Fruit fly (Drosophila melanogaster) whole organism, embryonic: ENCODE data around the gene Cyp4d14.

Experiments
- CG10209 ChIP-seq: fragments of 200-800 bp; sonication (Bioruptor generic); optimal IDR thresholded peaks from 3 replicates; lab custom pipeline; 2017; ENCODE audit warnings: missing biosample characterization, mild to moderate bottlenecking, missing genetic modification characterization, missing genetic modification reagents
- CG10979 ChIP-seq: fragments of 200-800 bp; sonication (Bioruptor generic); optimal IDR thresholded peaks from 2 replicates; lab custom pipeline; 2018; ENCODE audit warnings: missing biosample characterization, mild to moderate bottlenecking, missing genetic modification characterization, moderate library complexity
- CG11456 ChIP-seq: fragments of 200-800 bp; sonication (Bioruptor generic); IDR thresholded peaks from 3 replicates; pipeline ENCODE4 v1.3.6; 2022; ENCODE audit warnings: missing biosample characterization, missing genetic modification characterization
- CG13287 ChIP-seq: fragments of 200-800 bp; sonication (Bioruptor generic); IDR thresholded peaks from 2 replicates; pipeline ENCODE4 v1.3.6; 2022; ENCODE audit warnings: missing biosample characterization, missing genetic modification characterization; ENCODE audit not compliant: partially characterized antibody
- CG14441 ChIP-seq: fragments of 200-800 bp; sonication (Bioruptor generic); IDR thresholded peaks from 2 replicates; pipeline ENCODE4 v1.3.6; 2022; ENCODE audit warnings: missing biosample characterization, missing genetic modification characterization
- CG15269 ChIP-seq: fragments of 200-800 bp; sonication (Bioruptor generic); optimal IDR thresholded peaks from 2 replicates; lab custom pipeline; 2018; ENCODE audit warnings: missing biosample characterization, mild to moderate bottlenecking, missing genetic modification characterization, moderate library complexity
- CG18476 ChIP-seq: fragments of 200-800 bp; sonication (Bioruptor generic); optimal IDR thresholded peaks from 2 replicates; lab custom pipeline; 2016; ENCODE audit warnings: missing biosample characterization, mild to moderate bottlenecking, missing genetic modification characterization
- CG2116 ChIP-seq: fragments of 200-800 bp; sonication (Bioruptor generic); optimal IDR thresholded peaks from 3 replicates; lab custom pipeline; 2018; ENCODE audit warnings: missing biosample characterization, mild to moderate bottlenecking, missing genetic modification characterization
- CG2875 ChIP-seq: fragments of 200-800 bp; sonication (Bioruptor generic); optimal IDR thresholded peaks from 2 replicates; lab custom pipeline; 2017; ENCODE audit warnings: missing biosample characterization, mild to moderate bottlenecking, missing genetic modification characterization, missing genetic modification reagents
- CG32772 ChIP-seq: fragments of 200-800 bp; sonication (Bioruptor generic); IDR thresholded peaks from 2 replicates; pipeline ENCODE4 v1.3.6; 2022; ENCODE audit warnings: missing biosample characterization, missing genetic modification characterization
- CG34224 ChIP-seq: fragments of 200-800 bp; sonication (Bioruptor generic); IDR thresholded peaks from 3 replicates; pipeline ENCODE4 v1.3.6; 2022; ENCODE audit warnings: missing biosample characterization, missing genetic modification characterization; ENCODE audit not compliant: partially characterized antibody
- CG4282 ChIP-seq: fragments of 200-800 bp; sonication (Bioruptor generic); optimal IDR thresholded peaks from 2 replicates; lab custom pipeline; 2016; ENCODE audit warnings: missing biosample characterization, missing genetic modification characterization
- CG5245 ChIP-seq: fragments of 200-800 bp; sonication (Bioruptor generic); optimal IDR thresholded peaks from 3 replicates; lab custom pipeline; 2016; ENCODE audit warnings: missing biosample characterization, missing genetic modification characterization
- CG8388 ChIP-seq: fragments of 200-800 bp; sonication (Bioruptor generic); optimal IDR thresholded peaks from 2 replicates; lab custom pipeline; 2019; ENCODE audit warnings: missing biosample characterization, mild to moderate bottlenecking, missing genetic modification characterization, moderate library complexity
- CG8765 ChIP-seq: fragments of 200-800 bp; sonication (Bioruptor generic); IDR thresholded peaks from 2 replicates; pipeline ENCODE4 v1.3.6; 2022; ENCODE audit warnings: missing biosample characterization, missing genetic modification characterization
- CG9437 ChIP-seq: fragments of 200-800 bp; sonication (Bioruptor generic); optimal IDR thresholded peaks from 2 replicates; lab custom pipeline; 2018; ENCODE audit warnings: missing biosample characterization, mild to moderate bottlenecking, missing genetic modification characterization
- Dad ChIP-seq: fragments of 200-800 bp; sonication (Bioruptor generic); optimal IDR thresholded peaks from 3 replicates; lab custom pipeline; 2016; ENCODE audit warnings: missing biosample characterization, missing genetic modification characterization
- Dbx ChIP-seq: fragments of 200-800 bp; sonication (Bioruptor generic); IDR thresholded peaks from 3 replicates; pipeline ENCODE4 v1.3.6; 2022; ENCODE audit warnings: missing biosample characterization, missing genetic modification characterization
- Dfd ChIP-seq, 2 experiments: fragments of >200 bp; optimal IDR thresholded peaks; 2 replicates each; lab custom pipeline; 2017; ENCODE audit warnings: missing biosample characterization in 2 of 2, missing genetic modification characterization in 2 of 2
- GATAe ChIP-seq: fragments of 200-800 bp; sonication (Bioruptor generic); conservative IDR thresholded peaks from 2 replicates; pipeline ENCODE4 v1.3.6; 2022; ENCODE audit warnings: missing biosample characterization, missing genetic modification characterization
- Gsc ChIP-seq: fragments of 200-800 bp; sonication (Bioruptor generic); IDR thresholded peaks from 2 replicates; pipeline ENCODE4 v1.3.6; 2022; ENCODE audit warnings: missing biosample characterization, missing genetic modification characterization
- HLH3B ChIP-seq: fragments of 200-800 bp; sonication (Bioruptor generic); IDR thresholded peaks from 2 replicates; pipeline ENCODE4 v1.3.6; 2022; ENCODE audit warnings: missing biosample characterization, missing genetic modification characterization
- HLHmδ ChIP-seq: fragments of 200-800 bp; sonication (Bioruptor generic); optimal IDR thresholded peaks from 2 replicates; lab custom pipeline; 2018; ENCODE audit warnings: missing biosample characterization, mild to moderate bottlenecking, missing genetic modification characterization, moderate library complexity
- Med ChIP-seq: fragments of 200-800 bp; sonication (Bioruptor generic); peaks from one replicate; lab custom pipeline; 2016; ENCODE audit warnings: missing biosample characterization, missing genetic modification characterization, mild to moderate bottlenecking, inconsistent platforms, moderate library complexity
- Myb ChIP-seq: fragments of 200-800 bp; sonication (Bioruptor generic); optimal IDR thresholded peaks from 2 replicates; lab custom pipeline; 2016; ENCODE audit warnings: missing biosample characterization, missing genetic modification characterization
- Rfx ChIP-seq: fragments of 200-800 bp; sonication (Bioruptor generic); IDR thresholded peaks from 2 replicates; pipeline ENCODE4 v1.3.6; 2022; ENCODE audit warnings: missing biosample characterization, missing genetic modification characterization
- Six4 ChIP-seq: fragments of 200-800 bp; sonication (Bioruptor generic); optimal IDR thresholded peaks from 2 replicates; lab custom pipeline; 2016; ENCODE audit warnings: missing biosample characterization, missing genetic modification characterization
- Sox100B ChIP-seq: fragments of 200-800 bp; sonication (Bioruptor generic); optimal IDR thresholded peaks from 3 replicates; lab custom pipeline; 2018; ENCODE audit warnings: missing biosample characterization, mild to moderate bottlenecking, missing genetic modification characterization
- amos ChIP-seq: fragments of 200-800 bp; sonication (Bioruptor generic); IDR thresholded peaks from 2 replicates; pipeline ENCODE4 v1.3.6; 2022; ENCODE audit warnings: missing biosample characterization, missing genetic modification characterization; ENCODE audit not compliant: partially characterized antibody
- ap ChIP-seq: fragments of 200-800 bp; sonication (Bioruptor generic); IDR thresholded peaks from 2 replicates; pipeline ENCODE4 v1.3.6; 2022; ENCODE audit warnings: missing biosample characterization, missing genetic modification characterization
- az2 ChIP-seq: fragments of 200-800 bp; sonication (Bioruptor generic); optimal IDR thresholded peaks from 3 replicates; lab custom pipeline; 2016; ENCODE audit warnings: missing biosample characterization, missing genetic modification characterization
- ci ChIP-seq: fragments of 200-800 bp; sonication (Bioruptor generic); IDR thresholded peaks from 3 replicates; pipeline ENCODE4 v1.3.6; 2022; ENCODE audit warnings: missing biosample characterization, missing genetic modification characterization
- crol ChIP-seq: fragments of 200-800 bp; sonication (Bioruptor generic); IDR thresholded peaks from 2 replicates; pipeline ENCODE4 v1.3.6; 2022; ENCODE audit warnings: missing biosample characterization, missing genetic modification characterization
- hkb ChIP-seq, 2 experiments: fragments of 200-800 bp in 1 of 2; fragments of >200 bp in 1 of 2; sonication (Bioruptor generic) in 1 of 2; IDR thresholded peaks in 1 of 2; optimal IDR thresholded peaks in 1 of 2; 2 replicates each; pipeline versions ENCODE4 v1.3.6 to Lab custom; 2017 to 2022; ENCODE audit warnings: missing biosample characterization in 1 of 2, missing genetic modification characterization in 1 of 2
- lilli ChIP-seq: fragments of 200-800 bp; sonication (Bioruptor generic); optimal IDR thresholded peaks from 3 replicates; lab custom pipeline; 2016; ENCODE audit warnings: missing biosample characterization, missing genetic modification characterization
- nerfin-2 ChIP-seq: fragments of 200-800 bp; sonication (Bioruptor generic); IDR thresholded peaks from 2 replicates; pipeline ENCODE4 v1.3.6; 2022; ENCODE audit warnings: missing biosample characterization, missing genetic modification characterization; ENCODE audit not compliant: partially characterized antibody
- org-1 ChIP-seq: fragments of 200-800 bp; sonication (Bioruptor generic); optimal IDR thresholded peaks from 2 replicates; lab custom pipeline; 2017; ENCODE audit warnings: missing biosample characterization, missing genetic modification characterization
- otp ChIP-seq: fragments of 200-800 bp; sonication (Bioruptor generic); IDR thresholded peaks from 3 replicates; pipeline ENCODE4, ENCODE4 v1.3.6; 2022; ENCODE audit warnings: missing biosample characterization, missing genetic modification characterization
- pfk ChIP-seq: fragments of 200-800 bp; sonication (Bioruptor generic); optimal IDR thresholded peaks from 2 replicates; lab custom pipeline; 2018; ENCODE audit warnings: missing biosample characterization, mild to moderate bottlenecking, missing genetic modification characterization, moderate library complexity
- phol ChIP-seq: fragments of 200-800 bp; sonication (Bioruptor generic); optimal IDR thresholded peaks from 3 replicates; lab custom pipeline; 2018; ENCODE audit warnings: missing biosample characterization, mild to moderate bottlenecking, missing genetic modification characterization, moderate library complexity
- pnt ChIP-seq: fragments of 200-800 bp; sonication (Bioruptor generic); optimal IDR thresholded peaks from 3 replicates; lab custom pipeline; 2016; ENCODE audit warnings: missing biosample characterization, missing genetic modification characterization
- rib ChIP-seq: fragments of 200-800 bp; sonication (Bioruptor generic); IDR thresholded peaks from 2 replicates; pipeline ENCODE4 v1.3.6; 2022; ENCODE audit warnings: missing biosample characterization, missing genetic modification characterization
- run ChIP-seq: fragments of 200-800 bp; sonication (Bioruptor generic); optimal IDR thresholded peaks from 3 replicates; lab custom pipeline; 2018; ENCODE audit warnings: missing biosample characterization, mild to moderate bottlenecking, missing genetic modification characterization
- salm ChIP-seq: fragments of 200-800 bp; sonication (Bioruptor generic); optimal IDR thresholded peaks from 2 replicates; lab custom pipeline; 2018; ENCODE audit warnings: missing biosample characterization, mild to moderate bottlenecking, missing genetic modification characterization
- sc ChIP-seq, 3 experiments: fragments of >200 bp in 2 of 3; fragments of 200-800 bp in 1 of 3; sonication (Bioruptor generic) in 1 of 3; optimal IDR thresholded peaks; 2 replicates in 2 of 3; 3 replicates in 1 of 3; lab custom pipeline; 2017; ENCODE audit warnings: mild to moderate bottlenecking in 1 of 3, missing biosample characterization in 1 of 3, missing genetic modification characterization in 1 of 3, missing genetic modification reagents in 1 of 3
- ssp ChIP-seq: fragments of 200-800 bp; sonication (Bioruptor generic); IDR thresholded peaks from 2 replicates; pipeline ENCODE4 v1.3.6; 2022; ENCODE audit warnings: missing biosample characterization, missing genetic modification characterization
- wor ChIP-seq: fragments of 200-800 bp; sonication (Bioruptor generic); IDR thresholded peaks from 2 replicates; pipeline ENCODE4 v1.3.6; 2022; ENCODE audit warnings: missing biosample characterization, missing genetic modification characterization
- z ChIP-seq: fragments of 200-800 bp; sonication (Bioruptor generic); IDR thresholded peaks from 3 replicates; pipeline ENCODE4 v1.3.6; 2022; ENCODE audit warnings: missing biosample characterization, missing genetic modification characterization

The Cyp4d14 gene

dm6 chrX:2137587-2138341 lies 37.4 kb downstream of the Cyp4d14 start (continued):
- peak; percentile 99 for TF ChIP-seq CG10979
- TF ChIP-seq z (GFP tag; lab: Robert Waterston, UW): peak; percentile 79
- TF ChIP-seq rib (GFP tag; lab: Robert Waterston, UW): peak; percentile 99
- TF ChIP-seq CG10209: peak; percentile 99
- peak; percentile 98 for TF ChIP-seq Six4 (GFP tag; lab: Kevin White, UChicago)
- peak; percentile 70 for TF ChIP-seq CG13287 (GFP tag; lab: Robert Waterston, UW)
- TF ChIP-seq CG5245 (GFP tag; lab: Kevin White, UChicago): peak; percentile 97
- TF ChIP-seq pfk (GFP tag; lab: Kevin White, UChicago): peak; percentile 75
- TF ChIP-seq HLH3B (GFP tag; lab: Robert Waterston, UW): peak; percentile 99
- 0 out of 2 replicates have a peak, but pooled peaks have one; percentile 5 for TF ChIP-seq amos (GFP tag; lab: Robert Waterston, UW)
- peak; percentile 90 for TF ChIP-seq nerfin-2
- peak; percentile 99 for TF ChIP-seq Dbx
- TF ChIP-seq Myb (GFP tag; lab: Kevin White, UChicago): peak; percentile 32
- TF ChIP-seq salm: peak; percentile 99
- TF ChIP-seq GATAe (GFP tag; lab: Robert Waterston, UW): peak; percentile 97
- peak; percentile 99 for TF ChIP-seq CG8388 (GFP tag; lab: Kevin White, UChicago)
- TF ChIP-seq Dfd (GFP tag; optimal IDR thresholded peaks at IDR 0.05; lab: Kevin White, UChicago): no peak
- peak; percentile 99 for TF ChIP-seq run (tag; lab: Kevin White, UChicago)
- TF ChIP-seq hkb (optimal IDR thresholded peaks at IDR 0.05; lab: Kevin White, UChicago): peak; percentile 14
- TF ChIP-seq hkb (GFP tag; IDR thresholded peaks at IDR 0.05; lab: Robert Waterston, UW): peak; percentile 99
- TF ChIP-seq CG14441 (GFP tag; lab: Robert Waterston, UW): peak; percentile 98
- TF ChIP-seq CG18476: peak; percentile 99
- peak; percentile 98 for TF ChIP-seq org-1 (GFP tag; lab: Kevin White, UChicago)
- peak; percentile 97 for TF ChIP-seq CG2875
- peak; percentile 89 for TF ChIP-seq pnt (GFP tag; lab: Kevin White, UChicago)
- peak; percentile 96 for TF ChIP-seq Gsc
- peak; percentile 99 for TF ChIP-seq wor (GFP tag; lab: Robert Waterston, UW)
- peak; percentile 97 for TF ChIP-seq otp (GFP tag; lab: Robert Waterston, UW)
- TF ChIP-seq az2: peak; percentile 98
- TF ChIP-seq sc (optimal IDR thresholded peaks at IDR 0.05; lab: Kevin White, UChicago): no peak
- TF ChIP-seq sc (GFP tag; optimal IDR thresholded peaks at IDR 0.05; lab: Kevin White, UChicago): peak; percentile 98
- peak; percentile 99 for TF ChIP-seq CG15269 (tag; lab: Kevin White, UChicago)
- TF ChIP-seq phol: peak; percentile 99
- TF ChIP-seq ap (GFP tag; lab: Robert Waterston, UW): peak; percentile 98
- TF ChIP-seq Rfx (GFP tag; lab: Robert Waterston, UW): peak; percentile 99
- peak; percentile 99 for TF ChIP-seq lilli (GFP tag; lab: Kevin White, UChicago)
- TF ChIP-seq HLHmδ (GFP tag; lab: Kevin White, UChicago): no peak
- peak; percentile 91 for TF ChIP-seq CG4282
- TF ChIP-seq CG8765 (GFP tag; lab: Robert Waterston, UW): peak; percentile 98
- peak; percentile 93 for TF ChIP-seq ssp (GFP tag; lab: Robert Waterston, UW)
- peak; percentile 98 for TF ChIP-seq ci (GFP tag; lab: Robert Waterston, UW)
- TF ChIP-seq CG2116 (GFP tag; lab: Kevin White, UChicago): peak; percentile 85
- TF ChIP-seq crol (GFP tag; lab: Robert Waterston, UW): peak; percentile 82
- TF ChIP-seq CG32772 (GFP tag; lab: Robert Waterston, UW): peak; percentile 98
- TF ChIP-seq CG34224 (GFP tag; lab: Robert Waterston, UW): peak; percentile 61; the same call in 1 of the 3 replicates
- peak; percentile 98 for TF ChIP-seq CG11456
- peak; percentile 98 for TF ChIP-seq Med
- peak; percentile 93 for TF ChIP-seq Dad (GFP tag; lab: Kevin White, UChicago)
- TF ChIP-seq Sox100B (GFP tag; lab: Kevin White, UChicago): peak; percentile 99
- peak; percentile 93 for TF ChIP-seq CG9437 (GFP tag; lab: Kevin White, UChicago)
